Worm (Caenorhabditis elegans): Measurements from ENCODE around the gene R02F11.1.

DNA sequence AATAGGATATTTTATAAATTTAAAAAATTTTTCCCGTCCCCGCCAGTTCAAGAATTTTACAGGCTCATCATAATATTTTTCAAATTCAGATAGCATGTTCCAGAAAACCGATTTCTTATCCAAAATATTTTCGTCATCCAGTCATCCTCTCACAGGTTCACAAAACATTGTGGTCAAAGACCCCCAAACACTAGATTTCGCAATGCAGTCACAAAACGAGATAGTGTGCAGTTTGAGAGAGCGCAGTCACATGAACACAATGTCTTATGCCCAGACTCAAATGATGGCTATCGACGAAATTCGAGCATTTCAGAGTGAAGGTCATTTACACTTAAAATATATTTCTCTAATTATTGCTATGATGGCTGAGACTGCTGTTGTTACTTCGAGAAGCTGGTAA is 43.7 kb downstream of the R02F11.1 start, which contains the start of gene abhd-5.2:
- TF ChIP-seq klf-2 (GFP tag; conservative IDR thresholded peaks at IDR 0.05): no peak
- TF ChIP-seq cog-1 (tag; optimal IDR thresholded peaks at IDR 0.05): no peak
- TF ChIP-seq flt-1 (GFP tag; IDR thresholded peaks at IDR 0.05): no peak
- no peak for TF ChIP-seq T22C8.4 (GFP tag; IDR thresholded peaks at IDR 0.05)
- no peak for TF ChIP-seq ztf-29 (GFP tag; IDR thresholded peaks at IDR 0.05)
- TF ChIP-seq med-1 (GFP tag; optimal IDR thresholded peaks at IDR 0.05; ENCODE audit: insufficient read depth): no peak
- no peak for TF ChIP-seq ztf-23 (GFP tag; IDR thresholded peaks at IDR 0.05)
- TF ChIP-seq tab-1 (GFP tag; IDR thresholded peaks at IDR 0.05): no peak
- TF ChIP-seq ref-1 (GFP tag; conservative IDR thresholded peaks at IDR 0.05): no peak

All from whole organism, midembryonic.